Fruit fly (Drosophila melanogaster): ENCODE data around the gene Rbm13.

- no peak for TF ChIP-seq CG8478 (optimal IDR thresholded peaks at IDR 0.05)
- no peak for TF ChIP-seq CTCF (optimal IDR thresholded peaks at IDR 0.05)
Observed at dm6 chrX:8896845-8897775, 4.4 kb upstream of the Rbm13 start.
